Worm (Caenorhabditis elegans): ENCODE results near the gene srd-63.
A peak's percentile ranks its signal among the peaks of the same experiment; 100 is the strongest.

srd-63 gene

DNA sequence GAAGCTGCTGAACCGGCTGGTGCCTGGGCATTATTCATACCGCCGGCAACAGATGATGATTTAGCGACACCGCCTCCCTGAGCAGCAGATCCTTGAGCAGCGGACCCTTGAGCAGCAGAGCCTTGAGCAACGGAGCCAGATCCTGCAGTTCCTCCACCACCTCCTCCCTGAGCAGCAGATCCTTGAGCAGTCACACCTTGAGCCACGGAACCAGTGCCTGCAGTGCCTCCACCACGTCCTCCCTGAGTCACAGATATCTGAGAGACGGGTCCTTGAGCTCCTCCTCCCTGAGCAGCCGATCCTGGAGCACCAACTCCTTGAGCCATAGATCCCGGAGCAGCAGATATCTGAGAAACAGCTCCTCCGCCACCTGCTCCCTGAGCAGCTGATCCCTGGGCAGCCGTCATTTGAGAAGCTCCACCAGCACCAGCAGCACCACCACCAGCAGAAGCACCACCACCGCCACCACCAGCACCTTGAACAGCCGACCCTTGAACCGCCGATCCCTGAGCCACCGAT is 17.1 kb downstream of the srd-63 start:
- no peak for TF ChIP-seq lin-39 (tag; optimal IDR thresholded peaks at IDR 0.05)

DNA sequence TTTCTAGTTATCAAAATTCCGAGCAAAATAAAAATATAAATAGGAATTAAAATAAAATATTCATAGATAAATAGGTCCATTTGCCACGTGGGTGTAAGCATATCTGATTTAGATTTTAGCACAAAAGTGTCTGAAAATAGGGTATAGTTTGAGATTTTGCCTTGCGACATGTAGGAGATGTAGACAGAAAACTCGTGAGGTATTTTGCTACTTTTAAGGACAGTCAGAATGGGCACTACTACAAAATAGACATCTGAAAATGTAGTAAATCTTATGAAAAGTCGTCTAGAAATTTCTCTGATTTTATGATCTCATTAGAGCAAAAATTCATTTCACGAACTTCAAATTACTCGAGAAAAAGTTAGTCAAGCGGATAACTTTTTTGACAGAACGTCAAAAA is 19.0 kb downstream of the srd-63 start, which contains the start of gene srv-34:
Gene srv-34 (minus strand): TSS at position 101 of the 400 bp plus-strand sequence.
- no peak for TF ChIP-seq ZK546.5 (tag; optimal IDR thresholded peaks at IDR 0.05)
- TF ChIP-seq fkh-10 (GFP tag; optimal IDR thresholded peaks at IDR 0.05): no peak
- TF ChIP-seq unc-62 (GFP tag; optimal IDR thresholded peaks at IDR 0.05): no peak
- no peak for TF ChIP-seq lin-15B (tag; optimal IDR thresholded peaks at IDR 0.05)
- no peak for TF ChIP-seq hmg-11 (tag; optimal IDR thresholded peaks at IDR 0.05)
- TF ChIP-seq elt-3 (tag; optimal IDR thresholded peaks at IDR 0.05): no peak
- no peak for TF ChIP-seq ama-1 (optimal IDR thresholded peaks at IDR 0.05)
- no peak for TF ChIP-seq nhr-77 (tag; optimal IDR thresholded peaks at IDR 0.05)
- TF ChIP-seq mml-1 (tag; optimal IDR thresholded peaks at IDR 0.05): no peak
- no peak for TF ChIP-seq fkh-2 (tag; optimal IDR thresholded peaks at IDR 0.05)
- TF ChIP-seq pha-4 (tag; optimal IDR thresholded peaks at IDR 0.05): no peak
- TF ChIP-seq ceh-9 (tag; optimal IDR thresholded peaks at IDR 0.05): no peak
- no peak for TF ChIP-seq nhr-67 (tag; optimal IDR thresholded peaks at IDR 0.05)
- no peak for TF ChIP-seq pqm-1 (tag; optimal IDR thresholded peaks at IDR 0.05)
- TF ChIP-seq unc-39 (tag; optimal IDR thresholded peaks at IDR 0.05): no peak

DNA sequence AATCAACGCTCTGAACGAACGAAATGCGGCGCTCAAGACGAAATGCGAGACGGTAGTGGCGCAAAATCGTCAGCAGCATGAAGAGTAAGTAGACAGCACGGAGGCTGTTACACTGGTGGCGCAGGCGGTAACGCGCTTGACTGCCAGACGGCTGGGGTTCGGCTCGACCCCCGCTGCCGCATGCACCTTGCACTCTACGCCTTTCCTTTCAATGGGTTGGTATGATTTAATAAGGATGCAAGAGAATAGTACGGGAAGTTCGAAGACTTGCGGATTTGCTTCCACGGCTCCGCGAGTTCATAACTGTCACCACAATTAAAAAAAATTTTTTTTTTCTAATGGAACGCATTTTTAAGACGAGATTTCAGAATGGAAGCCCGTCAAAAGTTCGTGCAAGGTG is 23.6 kb downstream of the srd-63 start:
- TF ChIP-seq fkh-2 (tag; optimal IDR thresholded peaks at IDR 0.05): no peak
- TF ChIP-seq mml-1 (tag; optimal IDR thresholded peaks at IDR 0.05): no peak
- TF ChIP-seq ama-1 (optimal IDR thresholded peaks at IDR 0.05): no peak
- TF ChIP-seq lin-39 (tag; optimal IDR thresholded peaks at IDR 0.05): peak; percentile 60
- TF ChIP-seq R02D3.7 (tag; optimal IDR thresholded peaks at IDR 0.05): no peak
- peak; percentile 25 for TF ChIP-seq pqm-1 (tag; optimal IDR thresholded peaks at IDR 0.05)
- TF ChIP-seq hmg-11 (tag; optimal IDR thresholded peaks at IDR 0.05): peak; percentile 83
- no peak for TF ChIP-seq nhr-12 (tag; optimal IDR thresholded peaks at IDR 0.05)
- no peak for TF ChIP-seq ceh-82 (tag; optimal IDR thresholded peaks at IDR 0.05)
- TF ChIP-seq eor-1 (tag; optimal IDR thresholded peaks at IDR 0.05): no peak
- TF ChIP-seq nhr-11 (tag; optimal IDR thresholded peaks at IDR 0.05): no peak
- peak; percentile 48 for TF ChIP-seq lin-15B (tag; optimal IDR thresholded peaks at IDR 0.05)
- no peak for TF ChIP-seq nhr-77 (tag; optimal IDR thresholded peaks at IDR 0.05)
- no peak for TF ChIP-seq ztf-11 (tag; optimal IDR thresholded peaks at IDR 0.05)
- TF ChIP-seq sea-2 (GFP tag; optimal IDR thresholded peaks at IDR 0.05): no peak
- no peak for TF ChIP-seq ZK546.5 (tag; optimal IDR thresholded peaks at IDR 0.05)
- no peak for TF ChIP-seq egl-27 (tag; optimal IDR thresholded peaks at IDR 0.05)
- peak; percentile 73 for TF ChIP-seq nhr-43 (tag; optimal IDR thresholded peaks at IDR 0.05; ENCODE audit: poor library complexity, severe bottlenecking)
- peak; percentile 71 for TF ChIP-seq elt-2 (tag; optimal IDR thresholded peaks at IDR 0.05)
- peak; percentile 21 for TF ChIP-seq ztf-4 (tag; optimal IDR thresholded peaks at IDR 0.05)
- peak; percentile 64 for TF ChIP-seq nfya-1 (tag; optimal IDR thresholded peaks at IDR 0.05; ENCODE audit: insufficient read depth)
- peak in 1 of 3 experiments; percentile 8 for TF ChIP-seq elt-3 (tag; optimal IDR thresholded peaks at IDR 0.05)
- peak; percentile 2 for TF ChIP-seq nhr-23 (tag; optimal IDR thresholded peaks at IDR 0.05)
- TF ChIP-seq ceh-16 (tag; optimal IDR thresholded peaks at IDR 0.05): no peak
- TF ChIP-seq ceh-28 (tag; optimal IDR thresholded peaks at IDR 0.05): no peak
- TF ChIP-seq unc-62 (GFP tag; optimal IDR thresholded peaks at IDR 0.05): no peak
- no peak for TF ChIP-seq nhr-28 (tag; optimal IDR thresholded peaks at IDR 0.05)
- peak; percentile 66 for TF ChIP-seq jun-1 (tag; optimal IDR thresholded peaks at IDR 0.05)
- no peak for TF ChIP-seq mdl-1 (tag; optimal IDR thresholded peaks at IDR 0.05)
- TF ChIP-seq zag-1 (tag; optimal IDR thresholded peaks at IDR 0.05): no peak
- TF ChIP-seq daf-12 (tag; optimal IDR thresholded peaks at IDR 0.05): no peak
- peak; percentile 16 for TF ChIP-seq snpc-4 (tag; optimal IDR thresholded peaks at IDR 0.05)
- TF ChIP-seq lsy-12 (tag; optimal IDR thresholded peaks at IDR 0.05): peak; percentile 71
- no peak for TF ChIP-seq fkh-10 (GFP tag; optimal IDR thresholded peaks at IDR 0.05)
- TF ChIP-seq nhr-237 (tag; optimal IDR thresholded peaks at IDR 0.05): no peak
- no peak for TF ChIP-seq nhr-76 (tag; optimal IDR thresholded peaks at IDR 0.05)
- no peak for TF ChIP-seq nhr-67 (tag; optimal IDR thresholded peaks at IDR 0.05)
- peak; percentile 63 for TF ChIP-seq tbx-2 (tag; optimal IDR thresholded peaks at IDR 0.05)
- peak; percentile 61 for TF ChIP-seq nhr-25 (tag; optimal IDR thresholded peaks at IDR 0.05)
- TF ChIP-seq pha-4 (tag; optimal IDR thresholded peaks at IDR 0.05): peak; percentile 68
- TF ChIP-seq skn-1 (tag; optimal IDR thresholded peaks at IDR 0.05): peak; percentile 65
